Worm (Caenorhabditis elegans) whole organism, L1 larva: ENCODE results near the gene F58B4.7.

ENCODE experiments used
- hlh-4 ChIP-seq: sonication (generic microtip); optimal IDR thresholded peaks from 2 replicates; lab custom pipeline; 2016; ENCODE audit warnings: mild to moderate bottlenecking, missing genetic modification characterization, missing compliant biosample characterization
- jun-1 ChIP-seq: fragments of 150-350 bp; optimal IDR thresholded peaks from 2 replicates; lab custom pipeline; 2014; ENCODE audit warnings: missing biosample characterization, missing genetic modification reagents, missing genetic modification characterization
- lin-13 ChIP-seq: fragments of 150-350 bp; optimal IDR thresholded peaks from 2 replicates; lab custom pipeline; 2014; ENCODE audit warnings: missing biosample characterization, missing genetic modification reagents, missing genetic modification characterization
- lin-39 ChIP-seq: fragments of 150-350 bp; optimal IDR thresholded peaks from 2 replicates; lab custom pipeline; 2014; ENCODE audit warnings: missing biosample characterization, missing genetic modification reagents, missing genetic modification characterization
- mef-2 ChIP-seq: fragments of 150-350 bp; optimal IDR thresholded peaks from 2 replicates; lab custom pipeline; 2014; ENCODE audit warnings: missing biosample characterization, missing genetic modification characterization
- nhr-77 ChIP-seq: fragments of 150-350 bp; optimal IDR thresholded peaks from 2 replicates; lab custom pipeline; 2014; ENCODE audit warnings: missing biosample characterization, missing genetic modification characterization
- rnt-1 ChIP-seq: sonication (generic microtip); optimal IDR thresholded peaks from 2 replicates; lab custom pipeline; 2016; ENCODE audit warnings: mild to moderate bottlenecking, missing genetic modification characterization, moderate library complexity, missing compliant biosample characterization
- skn-1 ChIP-seq: fragments of 150-350 bp; optimal IDR thresholded peaks from 2 replicates; lab custom pipeline; 2014; ENCODE audit warnings: missing biosample characterization, missing genetic modification characterization
- snpc-4 ChIP-seq: fragments of 150-350 bp; optimal IDR thresholded peaks from 2 replicates; lab custom pipeline; 2014; ENCODE audit warnings: missing biosample characterization, missing genetic modification characterization
- unc-30 ChIP-seq: sonication (generic microtip); optimal IDR thresholded peaks from 2 replicates; lab custom pipeline; 2017; ENCODE audit warnings: missing biosample characterization, missing genetic modification characterization
- zag-1 ChIP-seq: fragments of 150-350 bp; optimal IDR thresholded peaks from 2 replicates; lab custom pipeline; 2014; ENCODE audit warnings: missing biosample characterization, missing genetic modification characterization

ce11 chrV:10876512-10876911 lies 46.6 kb downstream of the F58B4.7 start:
- no peak for TF ChIP-seq lin-39 (tag; lab: Kevin White, UChicago)
- TF ChIP-seq mef-2 (tag; lab: Kevin White, UChicago), result no peak
- no peak for TF ChIP-seq rnt-1 (tag; lab: Kevin White, UChicago)
- TF ChIP-seq lin-13 (GFP tag; lab: Kevin White, UChicago), result no peak
- no peak for TF ChIP-seq hlh-4 (tag; lab: Kevin White, UChicago)
- TF ChIP-seq skn-1 (tag; lab: Kevin White, UChicago), result no peak
- no peak for TF ChIP-seq jun-1 (tag; lab: Kevin White, UChicago)
- TF ChIP-seq unc-30 (tag; lab: Kevin White, UChicago), result no peak
- TF ChIP-seq zag-1, result no peak
- no peak for TF ChIP-seq snpc-4 (tag; lab: Kevin White, UChicago)
- no peak for TF ChIP-seq nhr-77 (tag; lab: Kevin White, UChicago)
